Fruit fly (Drosophila melanogaster) whole organism, embryonic: ENCODE measurements around the gene be.

Experiments
- Antp ChIP-seq: fragments of 200-800 bp; sonication (Bioruptor generic); optimal IDR thresholded peaks from 3 replicates; lab custom pipeline; 2016; ENCODE audit warnings: missing biosample characterization, missing genetic modification characterization
- CG1024 ChIP-seq: fragments of 200-800 bp; sonication (Bioruptor generic); IDR thresholded peaks from 2 replicates; pipeline ENCODE4 v1.3.6; 2022; ENCODE audit warnings: missing biosample characterization, missing genetic modification characterization
- CG11093 ChIP-seq: fragments of 200-800 bp; sonication (Bioruptor generic); IDR thresholded peaks from 3 replicates; pipeline ENCODE4 v1.3.6; 2022; ENCODE audit warnings: missing biosample characterization, missing genetic modification characterization
- CG12219 ChIP-seq: fragments of 200-800 bp; sonication (Bioruptor generic); optimal IDR thresholded peaks from 3 replicates; lab custom pipeline; 2018; ENCODE audit warnings: missing biosample characterization, mild to moderate bottlenecking, missing genetic modification characterization
- CG15601 ChIP-seq: fragments of 200-800 bp; sonication (Bioruptor generic); optimal IDR thresholded peaks from 3 replicates; lab custom pipeline; 2019; ENCODE audit warnings: missing biosample characterization, mild to moderate bottlenecking, missing genetic modification characterization, moderate library complexity
- CG15696 ChIP-seq: fragments of 200-800 bp; sonication (Bioruptor generic); optimal IDR thresholded peaks from 2 replicates; lab custom pipeline; 2019; ENCODE audit warnings: missing biosample characterization, mild to moderate bottlenecking, missing genetic modification characterization, moderate library complexity
- CG16779 ChIP-seq: fragments of 200-800 bp; sonication (Bioruptor generic); IDR thresholded peaks from 2 replicates; pipeline ENCODE4 v1.3.6; 2022; ENCODE audit warnings: missing biosample characterization, missing genetic modification characterization
- CG16815 ChIP-seq: fragments of 200-800 bp; sonication (Bioruptor generic); optimal IDR thresholded peaks from 3 replicates; lab custom pipeline; 2017; ENCODE audit warnings: missing biosample characterization, mild to moderate bottlenecking, missing genetic modification characterization
- CG18476 ChIP-seq: fragments of 200-800 bp; sonication (Bioruptor generic); optimal IDR thresholded peaks from 2 replicates; lab custom pipeline; 2016; ENCODE audit warnings: missing biosample characterization, mild to moderate bottlenecking, missing genetic modification characterization
- CG2712 ChIP-seq: fragments of 200-800 bp; optimal IDR thresholded peaks from 3 replicates; lab custom pipeline; 2019; ENCODE audit warnings: missing biosample characterization, mild to moderate bottlenecking, missing genetic modification characterization, moderate library complexity
- CG31365 ChIP-seq: fragments of 200-800 bp; sonication (Bioruptor generic); optimal IDR thresholded peaks from 2 replicates; lab custom pipeline; 2018; ENCODE audit warnings: missing biosample characterization, mild to moderate bottlenecking, missing genetic modification characterization
- CG3407 ChIP-seq: fragments of 200-800 bp; sonication (Bioruptor generic); optimal IDR thresholded peaks from 2 replicates; lab custom pipeline; 2018; ENCODE audit warnings: missing biosample characterization, mild to moderate bottlenecking, missing genetic modification characterization
- CG34224 ChIP-seq: fragments of 200-800 bp; sonication (Bioruptor generic); IDR thresholded peaks from 3 replicates; pipeline ENCODE4 v1.3.6; 2022; ENCODE audit warnings: missing biosample characterization, missing genetic modification characterization; ENCODE audit not compliant: partially characterized antibody
- CG6272 ChIP-seq: fragments of 200-800 bp; sonication (Bioruptor generic); IDR thresholded peaks from 2 replicates; pipeline ENCODE4 v1.3.6; 2022; ENCODE audit warnings: missing biosample characterization, missing genetic modification characterization
- CG7357 ChIP-seq: fragments of 200-800 bp; sonication (Bioruptor generic); IDR thresholded peaks from 3 replicates; pipeline ENCODE4 v1.3.6; 2022; ENCODE audit warnings: missing biosample characterization, missing genetic modification characterization
- CG8290 ChIP-seq, 3 experiments: fragments of 200-800 bp; sonication (Bioruptor generic); optimal IDR thresholded peaks; 2 replicates each; lab custom pipeline; 2016 to 2019; ENCODE audit warnings: missing biosample characterization in 3 of 3, missing genetic modification characterization in 3 of 3, mild to moderate bottlenecking in 2 of 3, moderate library complexity in 1 of 3
- CG8388 ChIP-seq: fragments of 200-800 bp; sonication (Bioruptor generic); optimal IDR thresholded peaks from 2 replicates; lab custom pipeline; 2019; ENCODE audit warnings: missing biosample characterization, mild to moderate bottlenecking, missing genetic modification characterization, moderate library complexity
- CG8478 ChIP-seq: fragments of >200 bp; optimal IDR thresholded peaks from 2 replicates; lab custom pipeline; 2018
- CG8765 ChIP-seq: fragments of 200-800 bp; sonication (Bioruptor generic); IDR thresholded peaks from 2 replicates; pipeline ENCODE4 v1.3.6; 2022; ENCODE audit warnings: missing biosample characterization, missing genetic modification characterization
- CG9437 ChIP-seq: fragments of 200-800 bp; sonication (Bioruptor generic); optimal IDR thresholded peaks from 2 replicates; lab custom pipeline; 2018; ENCODE audit warnings: missing biosample characterization, mild to moderate bottlenecking, missing genetic modification characterization
- CG9876 ChIP-seq: fragments of 200-800 bp; sonication (Bioruptor generic); optimal IDR thresholded peaks from 2 replicates; lab custom pipeline; 2016; ENCODE audit warnings: missing biosample characterization, missing genetic modification characterization
- Dip2 ChIP-seq: fragments of 200-800 bp; sonication (Bioruptor generic); IDR thresholded peaks from 2 replicates; pipeline ENCODE4 v1.3.6; 2022; ENCODE audit warnings: missing biosample characterization, missing genetic modification characterization
- Doc2 ChIP-seq: fragments of 200-800 bp; sonication (Bioruptor generic); IDR thresholded peaks from 2 replicates; pipeline ENCODE4 v1.3.6; 2022; ENCODE audit warnings: missing biosample characterization, missing genetic modification characterization
- E2f2 ChIP-seq: fragments of 200-800 bp; sonication (Bioruptor generic); IDR thresholded peaks from 2 replicates; pipeline ENCODE4 v1.3.6; 2022; ENCODE audit warnings: missing biosample characterization, missing genetic modification characterization
- HmgD ChIP-seq: fragments of 200-800 bp; sonication (Bioruptor generic); optimal IDR thresholded peaks from 3 replicates; lab custom pipeline; 2016; ENCODE audit warnings: missing biosample characterization, missing genetic modification characterization
- Hr51 ChIP-seq, 2 experiments: fragments of 200-800 bp; sonication (Bioruptor generic); optimal IDR thresholded peaks; 2 replicates in 1 of 2; 3 replicates in 1 of 2; lab custom pipeline; 2016 to 2018; ENCODE audit warnings: missing biosample characterization in 2 of 2, missing genetic modification characterization in 2 of 2, mild to moderate bottlenecking in 1 of 2, moderate library complexity in 1 of 2
- NC2α ChIP-seq: fragments of 200-800 bp; sonication (Bioruptor generic); optimal IDR thresholded peaks from 2 replicates; lab custom pipeline; 2016; ENCODE audit warnings: missing biosample characterization, missing genetic modification characterization
- NfI ChIP-seq: fragments of 200-800 bp; sonication (Bioruptor generic); optimal IDR thresholded peaks from 3 replicates; lab custom pipeline; 2018; ENCODE audit warnings: missing biosample characterization, mild to moderate bottlenecking, missing genetic modification characterization, moderate library complexity
- Sry-β ChIP-seq: fragments of 200-800 bp; sonication (Bioruptor generic); optimal IDR thresholded peaks from 2 replicates; lab custom pipeline; 2018; ENCODE audit warnings: missing biosample characterization, mild to moderate bottlenecking, missing genetic modification characterization, moderate library complexity
- Usf ChIP-seq: fragments of 200-800 bp; sonication (Bioruptor generic); optimal IDR thresholded peaks from 2 replicates; lab custom pipeline; 2017; ENCODE audit warnings: missing genotype, missing biosample characterization, missing genetic modification characterization
- Xbp1 ChIP-seq: fragments of 200-800 bp; sonication (Bioruptor generic); optimal IDR thresholded peaks from 3 replicates; lab custom pipeline; 2016; ENCODE audit warnings: missing biosample characterization, mild to moderate bottlenecking, missing genetic modification characterization
- dysf ChIP-seq: fragments of 200-800 bp; sonication (Bioruptor generic); IDR thresholded peaks from 3 replicates; pipeline ENCODE4 v1.3.6; 2022; ENCODE audit warnings: missing biosample characterization, missing genetic modification characterization
- exex ChIP-seq: fragments of 200-800 bp; sonication (Bioruptor generic); optimal IDR thresholded peaks from 4 replicates; lab custom pipeline; 2018; ENCODE audit warnings: missing biosample characterization, mild to moderate bottlenecking, missing genetic modification characterization, moderate library complexity
- fru ChIP-seq: fragments of >200 bp; optimal IDR thresholded peaks from 2 replicates; lab custom pipeline; 2017
- gem ChIP-seq: fragments of 200-800 bp; sonication (Bioruptor generic); optimal IDR thresholded peaks from 2 replicates; lab custom pipeline; 2019; ENCODE audit warnings: missing biosample characterization, mild to moderate bottlenecking, missing genetic modification characterization, moderate library complexity
- jing ChIP-seq: fragments of 200-800 bp; sonication (Bioruptor generic); optimal IDR thresholded peaks from 2 replicates; lab custom pipeline; 2018; ENCODE audit warnings: missing biosample characterization, mild to moderate bottlenecking, missing genetic modification characterization
- ken ChIP-seq: fragments of 200-800 bp; sonication (Bioruptor generic); IDR thresholded peaks from 3 replicates; pipeline ENCODE4 v1.3.6; 2022; ENCODE audit warnings: missing biosample characterization, missing genetic modification characterization
- nerfin-1 ChIP-seq: fragments of 200-800 bp; sonication (Bioruptor generic); optimal IDR thresholded peaks from 3 replicates; lab custom pipeline; 2019; ENCODE audit warnings: missing biosample characterization, mild to moderate bottlenecking, missing genetic modification characterization, moderate library complexity
- nerfin-2 ChIP-seq: fragments of 200-800 bp; sonication (Bioruptor generic); IDR thresholded peaks from 2 replicates; pipeline ENCODE4 v1.3.6; 2022; ENCODE audit warnings: missing biosample characterization, missing genetic modification characterization; ENCODE audit not compliant: partially characterized antibody
- org-1 ChIP-seq: fragments of 200-800 bp; sonication (Bioruptor generic); optimal IDR thresholded peaks from 2 replicates; lab custom pipeline; 2017; ENCODE audit warnings: missing biosample characterization, missing genetic modification characterization
- pb ChIP-seq: fragments of 200-800 bp; sonication (Bioruptor generic); optimal IDR thresholded peaks from 3 replicates; lab custom pipeline; 2016; ENCODE audit warnings: missing biosample characterization, missing genetic modification characterization
- schlank ChIP-seq: fragments of 200-800 bp; sonication (Bioruptor generic); optimal IDR thresholded peaks from 2 replicates; lab custom pipeline; 2018; ENCODE audit warnings: missing biosample characterization, mild to moderate bottlenecking, missing genetic modification characterization
- sima ChIP-seq: fragments of 200-800 bp; sonication (Bioruptor generic); optimal IDR thresholded peaks from 2 replicates; lab custom pipeline; 2016; ENCODE audit warnings: missing biosample characterization, missing genetic modification characterization
- tin ChIP-seq: fragments of 200-800 bp; sonication (Bioruptor generic); optimal IDR thresholded peaks from 3 replicates; lab custom pipeline; 2016; ENCODE audit warnings: missing biosample characterization, missing genetic modification characterization
- ttk ChIP-seq: fragments of 200-800 bp; sonication (Bioruptor generic); IDR thresholded peaks from 2 replicates; pipeline ENCODE4 v2.1.2; 2022; ENCODE audit warnings: missing biosample characterization, missing genetic modification characterization
- usp ChIP-seq: fragments of >200 bp; optimal IDR thresholded peaks from 2 replicates; lab custom pipeline; 2017; ENCODE audit warnings: missing biosample characterization, missing genetic modification characterization
- wek ChIP-seq: fragments of 200-800 bp; sonication (Bioruptor generic); optimal IDR thresholded peaks from 3 replicates; lab custom pipeline; 2018; ENCODE audit warnings: missing biosample characterization, mild to moderate bottlenecking, missing genetic modification characterization, moderate library complexity
- yki ChIP-seq: fragments of >200 bp; optimal IDR thresholded peaks from 3 replicates; lab custom pipeline; 2018
- z ChIP-seq: fragments of 200-800 bp; sonication (Bioruptor generic); IDR thresholded peaks from 3 replicates; pipeline ENCODE4 v1.3.6; 2022; ENCODE audit warnings: missing biosample characterization, missing genetic modification characterization
- zen ChIP-seq: fragments of 200-800 bp; sonication (Bioruptor generic); optimal IDR thresholded peaks from 3 replicates; lab custom pipeline; 2018; ENCODE audit warnings: missing biosample characterization, mild to moderate bottlenecking, missing genetic modification characterization, moderate library complexity
- zfh2 ChIP-seq: fragments of 200-800 bp; sonication (Bioruptor generic); optimal IDR thresholded peaks from 2 replicates; lab custom pipeline; 2016; ENCODE audit warnings: missing biosample characterization, missing genetic modification characterization

be gene

dm6 chrX:15021021-15021477 is 3.2 kb upstream of the be start (continued):
- TF ChIP-seq pb (no peak), Hr51 (GFP tag; optimal IDR thresholded peaks at IDR 0.05; lab: Kevin White, UChicago) (peak in 1 of 2 experiments; percentile 80), yki (lab: Kevin White, UChicago) (no peak), CG15696 (tag; lab: Kevin White, UChicago) (peak; percentile 83), CG8388 (GFP tag; lab: Kevin White, UChicago) (peak; percentile 95), Sry-β (peak; percentile 60), exex (tag; lab: Kevin White, UChicago) (no peak), z (GFP tag; lab: Robert Waterston, UW) (no peak), NfI (GFP tag; lab: Kevin White, UChicago) (peak; percentile 58), ken (peak; percentile 81), CG8478 (lab: Kevin White, UChicago) (no peak), CG8290 (GFP tag; optimal IDR thresholded peaks at IDR 0.05; lab: Kevin White, UChicago) (peak; percentile 74), CG8290 (tag; optimal IDR thresholded peaks at IDR 0.05; lab: Kevin White, UChicago) (no peak), CG18476 (GFP tag; lab: Kevin White, UChicago) (peak; percentile 40), sima (no peak), jing (GFP tag; lab: Kevin White, UChicago) (peak; percentile 54), CG1024 (0 out of 2 replicates have a peak, but pooled peaks have one; percentile 42), Xbp1 (peak; percentile 79), schlank (tag; lab: Kevin White, UChicago) (no peak), nerfin-2 (GFP tag; lab: Robert Waterston, UW) (no peak), CG8765 (GFP tag; lab: Robert Waterston, UW) (peak; percentile 19; the same call in 1 of the 2 replicates), org-1 (GFP tag; lab: Kevin White, UChicago) (peak; percentile 64), HmgD (GFP tag; lab: Kevin White, UChicago) (no peak), CG3407 (GFP tag; lab: Kevin White, UChicago) (peak; percentile 78), Usf (GFP tag; lab: Kevin White, UChicago) (peak; percentile 44), CG16815 (GFP tag; lab: Kevin White, UChicago) (peak; percentile 82), CG7357 (GFP tag; lab: Robert Waterston, UW) (peak; percentile 75; the same call in 1 of the 3 replicates), Dip2 (GFP tag; lab: Robert Waterston, UW) (no peak), CG6272 (peak; percentile 69), E2f2 (GFP tag; lab: Robert Waterston, UW) (peak; percentile 34; the same call in 1 of the 2 replicates), tin (peak; percentile 78), usp (no peak), Doc2 (GFP tag; lab: Robert Waterston, UW) (no peak), dysf (GFP tag; lab: Robert Waterston, UW) (peak; percentile 75), wek (GFP tag; lab: Kevin White, UChicago) (no peak), CG15601 (peak; percentile 93), CG31365 (tag; lab: Kevin White, UChicago) (no peak), CG11093 (no peak; the same call in 2 of the 3 replicates), CG34224 (GFP tag; lab: Robert Waterston, UW) (no peak), NC2α (no peak), gem (tag; lab: Kevin White, UChicago) (peak; percentile 95), zen (tag; lab: Kevin White, UChicago) (peak; percentile 83), CG9876 (no peak), zfh2 (GFP tag; lab: Kevin White, UChicago) (no peak), CG9437 (peak; percentile 76), CG2712 (peak; percentile 97), CG16779 (no peak), fru (lab: Kevin White, UChicago) (no peak), ttk (GFP tag; lab: Robert Waterston, UW) (peak; percentile 86), nerfin-1 (tag; lab: Kevin White, UChicago) (peak; percentile 86), Antp (GFP tag; lab: Kevin White, UChicago) (no peak), CG12219 (GFP tag; lab: Kevin White, UChicago) (peak; percentile 47)
